Worm (Caenorhabditis elegans): Measurements from ENCODE around the gene nex-4.

ce11 chrV:4877587-4877986, 26.3 kb downstream of the nex-4 start, which contains the start of gene T19H12.6:
- TF ChIP-seq F39B2.1 (GFP tag; IDR thresholded peaks at IDR 0.05) (no peak), B0336.3 (GFP tag; IDR thresholded peaks at IDR 0.05) (no peak), nhr-90 (tag; optimal IDR thresholded peaks at IDR 0.05) (no peak), attf-5 (GFP tag; optimal IDR thresholded peaks at IDR 0.05) (no peak), dox-1 (GFP tag; IDR thresholded peaks at IDR 0.05) (no peak), C06A6.2 (GFP tag; conservative IDR thresholded peaks at IDR 0.05) (no peak), dpl-1 (GFP tag; optimal IDR thresholded peaks at IDR 0.05) (no peak), nhr-179 (tag; optimal IDR thresholded peaks at IDR 0.05) (no peak), attf-3 (GFP tag; conservative IDR thresholded peaks at IDR 0.05) (no peak), snpc-4 (GFP tag; optimal IDR thresholded peaks at IDR 0.05) (no peak), snpc-4 (tag; optimal IDR thresholded peaks at IDR 0.05) (no peak), snpc-1.1 (tag; optimal IDR thresholded peaks at IDR 0.05; ENCODE audit: insufficient read depth) (no peak)

All from whole organism, young adult.